Fruit fly (Drosophila melanogaster) whole organism, pupa: Measurements from ENCODE around the gene S-Lap4.

Experiments used
- CG12605 ChIP-seq: fragments of 200-800 bp; sonication (Bioruptor generic); IDR thresholded peaks from 2 replicates; pipeline ENCODE4 v1.3.6; 2022; ENCODE audit warnings: missing biosample characterization, missing genetic modification characterization
- CG32121 ChIP-seq: fragments of 200-800 bp; sonication (Bioruptor generic); IDR thresholded peaks from 2 replicates; pipeline ENCODE4 v1.3.6; 2022; ENCODE audit warnings: missing biosample characterization, missing genetic modification characterization
- CG34367 ChIP-seq: fragments of 200-800 bp; sonication (Bioruptor generic); optimal IDR thresholded peaks from 2 replicates; lab custom pipeline; 2018; ENCODE audit warnings: missing biosample characterization, mild to moderate bottlenecking, missing genetic modification characterization
- CG4496 ChIP-seq: fragments of 200-800 bp; sonication (Bioruptor generic); IDR thresholded peaks from 3 replicates; pipeline ENCODE4 v1.3.6; 2022; ENCODE audit warnings: missing biosample characterization, missing genetic modification characterization
- CG8159 ChIP-seq: fragments of 200-800 bp; sonication (Bioruptor generic); optimal IDR thresholded peaks from 3 replicates; lab custom pipeline; 2018; ENCODE audit warnings: missing biosample characterization, mild to moderate bottlenecking, missing genetic modification characterization, moderate library complexity
- CG8301 ChIP-seq: fragments of 200-800 bp; sonication (Bioruptor generic); optimal IDR thresholded peaks from 2 replicates; lab custom pipeline; 2018; ENCODE audit warnings: missing biosample characterization, mild to moderate bottlenecking, missing genetic modification characterization
- CG9948 ChIP-seq: fragments of 200-800 bp; sonication (Bioruptor generic); optimal IDR thresholded peaks from 2 replicates; lab custom pipeline; 2018; ENCODE audit warnings: missing biosample characterization, mild to moderate bottlenecking, missing genetic modification characterization, moderate library complexity
- D1 ChIP-seq: fragments of 200-800 bp; sonication (Bioruptor generic); optimal IDR thresholded peaks from 2 replicates; lab custom pipeline; 2018; ENCODE audit warnings: missing biosample characterization, mild to moderate bottlenecking, missing genetic modification characterization, moderate library complexity
- EcR ChIP-seq: fragments of 200-800 bp; sonication (Bioruptor generic); optimal IDR thresholded peaks from 3 replicates; lab custom pipeline; 2019; ENCODE audit warnings: missing biosample characterization, missing genetic modification characterization, mild to moderate bottlenecking, moderate library complexity, missing genetic modification reagents
- Ets98B ChIP-seq: fragments of 200-800 bp; sonication (Bioruptor generic); IDR thresholded peaks from 2 replicates; pipeline ENCODE4 v1.3.6; 2022; ENCODE audit warnings: missing biosample characterization, missing genetic modification characterization
- Pif1B ChIP-seq: fragments of 200-800 bp; sonication (Bioruptor generic); optimal IDR thresholded peaks from 3 replicates; lab custom pipeline; 2016; ENCODE audit warnings: missing biosample characterization, missing genetic modification characterization
- Snoo ChIP-seq: fragments of 200-800 bp; sonication (Bioruptor generic); optimal IDR thresholded peaks from 3 replicates; lab custom pipeline; 2017; ENCODE audit warnings: missing biosample characterization, mild to moderate bottlenecking, missing genetic modification characterization, inconsistent platforms
- fd96Ca ChIP-seq: fragments of 200-800 bp; sonication (Bioruptor generic); IDR thresholded peaks from 3 replicates; pipeline ENCODE4 v1.3.6; 2022; ENCODE audit warnings: missing biosample characterization, missing genetic modification characterization

DNA sequence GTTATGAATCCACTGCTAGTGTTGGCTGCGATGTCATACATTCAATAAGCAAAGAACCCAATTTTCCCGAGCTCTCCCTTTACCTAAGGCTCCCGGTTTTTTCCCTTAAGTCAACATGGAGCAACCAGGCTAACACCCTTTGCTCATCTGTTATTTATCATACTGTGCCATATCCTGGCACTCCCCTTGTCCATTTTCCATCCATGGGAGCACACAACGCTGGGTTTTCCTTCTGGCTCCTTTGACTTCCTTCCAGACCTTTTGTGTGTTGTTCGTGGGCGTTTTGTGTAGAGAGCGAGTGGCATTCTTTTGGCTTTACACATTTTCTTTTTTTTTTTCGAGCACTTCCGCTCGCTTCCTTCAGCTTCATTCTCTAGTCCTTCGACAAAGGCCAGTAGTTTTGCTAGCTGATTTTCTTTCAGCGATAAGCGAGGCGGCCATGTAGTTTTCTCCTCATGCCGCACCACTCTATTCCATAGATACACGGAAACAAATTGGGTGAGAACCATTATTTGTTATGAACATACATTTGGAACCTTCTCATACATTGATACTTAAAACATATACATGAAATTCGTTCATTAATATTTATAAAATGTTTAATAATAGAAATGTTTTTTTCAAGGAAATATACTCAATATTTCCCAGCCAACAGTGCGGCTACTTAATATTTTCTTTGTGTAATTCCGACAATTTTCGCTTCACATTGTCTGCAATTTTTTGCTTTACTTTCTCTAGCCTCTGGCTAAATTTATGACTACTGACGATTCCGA, 5.4 kb downstream of the S-Lap4 start:
- TF ChIP-seq CG32121 (no peak), Pif1B (GFP tag; lab: Kevin White, UChicago) (no peak), CG9948 (tag; lab: Kevin White, UChicago) (no peak), CG34367 (tag; lab: Kevin White, UChicago) (no peak), CG8301 (no peak), Ets98B (GFP tag; lab: Robert Waterston, UW) (no peak), fd96Ca (GFP tag; lab: Robert Waterston, UW) (no peak), CG8159 (no peak), Snoo (tag; lab: Kevin White, UChicago) (no peak), D1 (tag; lab: Kevin White, UChicago) (no peak), CG4496 (GFP tag; lab: Robert Waterston, UW) (no peak), CG12605 (GFP tag; lab: Robert Waterston, UW) (no peak), EcR (GFP tag; lab: Kevin White, UChicago) (no peak)
